Worm (Caenorhabditis elegans) whole organism, midembryonic: ENCODE results near the gene F44A2.7.

Experiments
- cog-1 ChIP-seq: sonication (generic microtip); optimal IDR thresholded peaks from 2 replicates; lab custom pipeline; 2016; ENCODE audit warnings: missing genetic modification characterization, missing compliant biosample characterization
- klf-2 ChIP-seq: fragments of 200-800 bp; sonication (Bioruptor generic); conservative IDR thresholded peaks from 2 replicates; pipeline ENCODE4 v1.3.6; 2022; ENCODE audit warnings: missing genetic modification reagents, missing genetic modification characterization, missing compliant biosample characterization
- ref-1 ChIP-seq: fragments of 200-800 bp; sonication (Bioruptor generic); conservative IDR thresholded peaks from 2 replicates; pipeline ENCODE4 v1.3.6; 2022; ENCODE audit warnings: missing genetic modification reagents, missing genetic modification characterization, missing compliant biosample characterization
- tab-1 ChIP-seq: fragments of 200-800 bp; sonication (Bioruptor generic); IDR thresholded peaks from 2 replicates; pipeline ENCODE4 v1.3.6; 2022; ENCODE audit warnings: missing genetic modification characterization, missing compliant biosample characterization
- ztf-23 ChIP-seq: fragments of 200-800 bp; sonication (Bioruptor generic); IDR thresholded peaks from 2 replicates; pipeline ENCODE4 v1.3.6; 2022; ENCODE audit warnings: missing genetic modification reagents, missing genetic modification characterization, missing compliant biosample characterization
- ztf-29 ChIP-seq: fragments of 200-800 bp; sonication (Bioruptor generic); IDR thresholded peaks from 2 replicates; pipeline ENCODE4 v1.3.6; 2022; ENCODE audit warnings: missing genetic modification reagents, missing genetic modification characterization, missing compliant biosample characterization

DNA sequence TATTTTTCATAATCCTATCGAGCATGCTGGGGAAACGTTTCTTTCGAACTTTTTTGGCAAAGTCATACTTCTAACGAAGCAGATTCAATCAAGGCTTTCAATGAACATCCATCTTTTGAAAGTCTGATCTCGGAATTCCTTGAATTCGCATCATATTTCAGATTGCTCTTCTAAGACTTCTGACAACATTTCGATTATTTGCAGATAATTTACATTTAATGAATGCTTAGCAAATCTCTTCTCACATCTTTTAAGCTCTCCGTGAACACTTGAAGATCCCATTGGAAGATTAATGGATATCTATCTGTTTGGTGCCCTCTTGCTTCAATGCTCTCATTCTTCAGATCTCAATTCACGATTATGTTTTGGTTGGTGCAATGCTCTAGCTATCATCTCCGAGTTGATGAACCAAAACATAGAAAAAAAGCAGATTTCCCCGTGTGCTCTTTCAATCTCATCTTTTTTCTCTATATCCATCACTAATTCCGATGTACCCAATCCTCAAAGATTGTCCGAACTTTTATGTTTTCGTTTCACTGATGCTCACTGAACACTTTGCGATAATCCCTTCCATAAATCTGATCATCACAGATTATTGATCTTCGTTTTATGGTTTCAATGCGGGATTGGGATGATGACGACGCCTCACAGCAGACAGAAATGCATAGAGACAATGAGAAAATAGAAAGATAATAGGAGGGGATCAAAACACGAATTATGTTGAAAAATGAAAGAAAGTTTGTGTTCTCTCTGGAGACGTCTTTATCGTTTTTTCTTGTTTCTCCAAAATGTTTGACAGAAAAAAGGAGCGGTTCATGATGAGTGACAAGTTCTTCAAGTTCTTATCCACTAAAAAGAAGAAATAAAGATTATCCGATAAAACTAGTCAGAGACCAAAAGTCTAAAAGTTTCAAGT lies 46.9 kb upstream of the F44A2.7 start:
- TF ChIP-seq cog-1 (tag; lab: Kevin White, UChicago) (no peak), tab-1 (GFP tag; lab: Robert Waterston, UW) (no peak), klf-2 (no peak), ref-1 (GFP tag; lab: Robert Waterston, UW) (no peak), ztf-23 (GFP tag; lab: Robert Waterston, UW) (no peak), ztf-29 (no peak)
